Worm (Caenorhabditis elegans) whole organism, L4/young adult: ENCODE data around the gene cogc-2.

Experiments
- W03F9.2 ChIP-seq: fragments of 150-350 bp; optimal IDR thresholded peaks from 2 replicates; lab custom pipeline; 2014; ENCODE audit warnings: missing biosample characterization, missing genetic modification characterization
- dao-5 ChIP-seq: sonication (generic microtip); optimal IDR thresholded peaks from 2 replicates; lab custom pipeline; 2016; ENCODE audit warnings: missing genotype, missing genetic modification characterization, moderate library complexity, missing compliant biosample characterization
- him-1 ChIP-seq: sonication (generic microtip); optimal IDR thresholded peaks from 2 replicates; lab custom pipeline; 2016; ENCODE audit warnings: missing genotype, missing genetic modification reagents, missing genetic modification characterization, missing compliant biosample characterization

ce11 chrIV:7023858-7024257 lies 15.5 kb downstream of the cogc-2 start, which contains the start of gene adah-1:
- TF ChIP-seq him-1 (tag; lab: Kevin White, UChicago) (no peak), W03F9.2 (tag; lab: Kevin White, UChicago) (no peak), dao-5 (tag; lab: Kevin White, UChicago) (no peak)
